Fruit fly (Drosophila melanogaster): ENCODE measurements around the gene CG2604.

dm6 chr3R:5262592-5262991, 39.4 kb upstream of the CG2604 start, which contains the start of gene Tim17a2:
- TF ChIP-seq fu2 (GFP tag; optimal IDR thresholded peaks at IDR 0.05) (no peak), shn (GFP tag; optimal IDR thresholded peaks at IDR 0.05) (no peak), HmgZ (tag; optimal IDR thresholded peaks at IDR 0.05) (no peak), ro (GFP tag; IDR thresholded peaks at IDR 0.05) (no peak), CG14710 (tag; optimal IDR thresholded peaks at IDR 0.05) (no peak), CG4617 (GFP tag; optimal IDR thresholded peaks at IDR 0.05; ENCODE audit: borderline replicate concordance) (no peak), sc (optimal IDR thresholded peaks at IDR 0.05) (no peak), sc (GFP tag; optimal IDR thresholded peaks at IDR 0.05) (no peak), hth (optimal IDR thresholded peaks at IDR 0.05) (no peak), CG2116 (GFP tag; optimal IDR thresholded peaks at IDR 0.05) (no peak), nau (GFP tag; optimal IDR thresholded peaks at IDR 0.05) (no peak)
